Fruit fly (Drosophila melanogaster): ENCODE measurements around the gene btv.

btv gene

dm6 chr2L:17982372-17982771, at the start of gene btv:
Gene btv (minus strand): TSS chr2L:17982472.
- TF ChIP-seq Sp1 (GFP tag; optimal IDR thresholded peaks at IDR 0.05): no peak
- TF ChIP-seq dmrt93B (GFP tag; optimal IDR thresholded peaks at IDR 0.05): no peak
- TF ChIP-seq Hnf4 (GFP tag; optimal IDR thresholded peaks at IDR 0.05): no peak
- TF ChIP-seq Abd-B (GFP tag; optimal IDR thresholded peaks at IDR 0.05): no peak
- no peak for TF ChIP-seq usp (GFP tag; optimal IDR thresholded peaks at IDR 0.05)
- no peak for TF ChIP-seq Jra (GFP tag; optimal IDR thresholded peaks at IDR 0.05)
- no peak for TF ChIP-seq brk (GFP tag; optimal IDR thresholded peaks at IDR 0.05)
- TF ChIP-seq CG9705 (GFP tag; optimal IDR thresholded peaks at IDR 0.05): no peak
- TF ChIP-seq N (GFP tag; optimal IDR thresholded peaks at IDR 0.05): no peak
- no peak for TF ChIP-seq pan (optimal IDR thresholded peaks at IDR 0.05)
- no peak for TF ChIP-seq sv (GFP tag; optimal IDR thresholded peaks at IDR 0.05)
- no peak for TF ChIP-seq dsf (GFP tag; optimal IDR thresholded peaks at IDR 0.05; ENCODE audit: borderline replicate concordance)
- no peak for TF ChIP-seq tai (GFP tag; optimal IDR thresholded peaks at IDR 0.05)
- no peak for TF ChIP-seq jim (GFP tag; optimal IDR thresholded peaks at IDR 0.05)
- TF ChIP-seq GATAd (GFP tag; optimal IDR thresholded peaks at IDR 0.05): no peak

DNA sequence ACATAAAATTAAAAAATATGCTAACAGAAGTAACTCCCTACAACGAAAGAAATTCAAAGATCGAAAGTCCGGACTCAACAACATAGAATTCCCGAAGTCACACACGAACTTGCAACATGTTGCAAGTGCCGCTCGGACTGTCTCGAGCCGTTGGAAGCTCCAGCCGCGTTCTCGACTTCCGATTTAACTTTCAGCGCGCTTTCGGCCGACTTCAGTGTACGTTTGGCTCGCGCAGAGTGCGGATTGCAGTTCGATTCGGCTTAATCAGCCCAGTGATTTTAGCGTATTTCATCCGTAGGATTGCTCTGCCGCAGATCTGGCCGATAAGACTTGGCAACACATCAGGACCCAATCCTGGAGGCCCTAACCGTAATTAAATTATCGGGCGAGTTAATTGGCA, 29.9 kb upstream of the btv start, which contains the start of gene rdo:
Gene rdo, plus strand, starts transcription at position 213 of the 400 bp plus-strand sequence.
- TF ChIP-seq sv (GFP tag; optimal IDR thresholded peaks at IDR 0.05) (no peak), ey (GFP tag; optimal IDR thresholded peaks at IDR 0.05) (no peak), Hnf4 (GFP tag; optimal IDR thresholded peaks at IDR 0.05) (no peak), Hr83 (GFP tag; optimal IDR thresholded peaks at IDR 0.05; ENCODE audit: poor library complexity, severe bottlenecking) (no peak), Myc (optimal IDR thresholded peaks at IDR 0.05) (no peak), CG9705 (GFP tag; optimal IDR thresholded peaks at IDR 0.05) (no peak), dl (GFP tag; optimal IDR thresholded peaks at IDR 0.05; ENCODE audit: insufficient read depth in 1 of 2, partially characterized antibody in 2 of 2) (no peak), lola (GFP tag; optimal IDR thresholded peaks at IDR 0.05) (no peak), N (GFP tag; optimal IDR thresholded peaks at IDR 0.05) (no peak), usp (GFP tag; optimal IDR thresholded peaks at IDR 0.05) (no peak), br (GFP tag; optimal IDR thresholded peaks at IDR 0.05) (no peak), woc (GFP tag; optimal IDR thresholded peaks at IDR 0.05) (no peak), brk (GFP tag; optimal IDR thresholded peaks at IDR 0.05) (no peak), GATAd (GFP tag; optimal IDR thresholded peaks at IDR 0.05) (no peak), Dfd (GFP tag; optimal IDR thresholded peaks at IDR 0.05) (no peak), pan (optimal IDR thresholded peaks at IDR 0.05) (no peak), Rel (GFP tag; optimal IDR thresholded peaks at IDR 0.05) (no peak), Rel (tag; optimal IDR thresholded peaks at IDR 0.05) (no peak), CrebA (GFP tag; optimal IDR thresholded peaks at IDR 0.05; ENCODE audit: borderline replicate concordance) (no peak), HLH106 (tag; optimal IDR thresholded peaks at IDR 0.05) (no peak), OdsH (GFP tag; optimal IDR thresholded peaks at IDR 0.05) (no peak)

- no peak for TF ChIP-seq lola (GFP tag; optimal IDR thresholded peaks at IDR 0.05)
- no peak for TF ChIP-seq woc (GFP tag; optimal IDR thresholded peaks at IDR 0.05)
- no peak for TF ChIP-seq Mio (GFP tag; optimal IDR thresholded peaks at IDR 0.05)
- TF ChIP-seq dl (GFP tag; optimal IDR thresholded peaks at IDR 0.05; ENCODE audit: insufficient read depth in 1 of 2, partially characterized antibody in 2 of 2): no peak
- TF ChIP-seq Vsx2 (GFP tag; optimal IDR thresholded peaks at IDR 0.05; ENCODE audit: partially characterized antibody): no peak
- no peak for TF ChIP-seq CrebA (GFP tag; optimal IDR thresholded peaks at IDR 0.05; ENCODE audit: borderline replicate concordance)
- no peak for TF ChIP-seq Abd-B (GFP tag; optimal IDR thresholded peaks at IDR 0.05)
- TF ChIP-seq Dfd (GFP tag; optimal IDR thresholded peaks at IDR 0.05): no peak
- no peak for TF ChIP-seq sv (GFP tag; optimal IDR thresholded peaks at IDR 0.05)
- no peak for TF ChIP-seq jim (GFP tag; optimal IDR thresholded peaks at IDR 0.05)
- no peak for TF ChIP-seq h (GFP tag; optimal IDR thresholded peaks at IDR 0.05)
- TF ChIP-seq N (GFP tag; optimal IDR thresholded peaks at IDR 0.05): no peak
- TF ChIP-seq pan (optimal IDR thresholded peaks at IDR 0.05): no peak
- no peak for TF ChIP-seq Hr78 (GFP tag; optimal IDR thresholded peaks at IDR 0.05)
- TF ChIP-seq Sp1 (GFP tag; optimal IDR thresholded peaks at IDR 0.05): no peak
- TF ChIP-seq sage (GFP tag; optimal IDR thresholded peaks at IDR 0.05): no peak
- no peak for TF ChIP-seq Jra (GFP tag; optimal IDR thresholded peaks at IDR 0.05)
- no peak for TF ChIP-seq Myc (optimal IDR thresholded peaks at IDR 0.05)
- no peak for TF ChIP-seq OdsH (GFP tag; optimal IDR thresholded peaks at IDR 0.05)
- TF ChIP-seq dmrt93B (GFP tag; optimal IDR thresholded peaks at IDR 0.05): no peak
Observed at dm6 chr2L:18011375-18011774, 29.1 kb upstream of the btv start, which contains the start of gene elfless. Gene elfless (minus strand): TSS chr2L:18011475.

dm6 chr2L:18009672-18010071, 27.4 kb upstream of the btv start:
- TF ChIP-seq N (GFP tag; optimal IDR thresholded peaks at IDR 0.05) (no peak), rgr (GFP tag; optimal IDR thresholded peaks at IDR 0.05) (no peak), CrebA (GFP tag; optimal IDR thresholded peaks at IDR 0.05; ENCODE audit: borderline replicate concordance) (no peak), sv (GFP tag; optimal IDR thresholded peaks at IDR 0.05) (no peak), Rel (GFP tag; optimal IDR thresholded peaks at IDR 0.05) (no peak), Rel (tag; optimal IDR thresholded peaks at IDR 0.05) (no peak), Hnf4 (GFP tag; optimal IDR thresholded peaks at IDR 0.05) (no peak), jim (GFP tag; optimal IDR thresholded peaks at IDR 0.05) (no peak), Abd-B (GFP tag; optimal IDR thresholded peaks at IDR 0.05) (no peak), Vsx2 (GFP tag; optimal IDR thresholded peaks at IDR 0.05; ENCODE audit: partially characterized antibody) (no peak), brk (GFP tag; optimal IDR thresholded peaks at IDR 0.05) (no peak), Dif (GFP tag; optimal IDR thresholded peaks at IDR 0.05; ENCODE audit: partially characterized antibody) (no peak)

Data from whole organism, wandering third instar larva.